Fruit fly (Drosophila melanogaster): ENCODE measurements around the gene knk.
A peak's percentile ranks its signal among the peaks of the same experiment; 100 is the strongest.

The knk gene

dm6 chr3R:10084914-10085313 lies 40.5 kb downstream of the knk start (continued):
- peak; percentile 25 for TF ChIP-seq Myb (GFP tag; optimal IDR thresholded peaks at IDR 0.05)
- no peak for TF ChIP-seq CG10267 (tag; optimal IDR thresholded peaks at IDR 0.05)
- no peak for TF ChIP-seq nmo (GFP tag; optimal IDR thresholded peaks at IDR 0.05)
- TF ChIP-seq Hmr (GFP tag; optimal IDR thresholded peaks at IDR 0.05): peak; percentile 79
- TF ChIP-seq mam (GFP tag; optimal IDR thresholded peaks at IDR 0.05): peak; percentile 70
- no peak for TF ChIP-seq abd-A (tag; optimal IDR thresholded peaks at IDR 0.05)
- 0 out of 3 replicates have a peak, but pooled peaks have one; percentile 40 for TF ChIP-seq Mrtf (GFP tag; IDR thresholded peaks at IDR 0.05)
- TF ChIP-seq caup (GFP tag; optimal IDR thresholded peaks at IDR 0.05; ENCODE audit: severe bottlenecking): peak; percentile 70
- TF ChIP-seq nom (GFP tag; optimal IDR thresholded peaks at IDR 0.05): no peak
- no peak for TF ChIP-seq MTF-1 (GFP tag; optimal IDR thresholded peaks at IDR 0.05; ENCODE audit: borderline replicate concordance)
- TF ChIP-seq luna (GFP tag; optimal IDR thresholded peaks at IDR 0.05): peak; percentile 35
- TF ChIP-seq chn (GFP tag; optimal IDR thresholded peaks at IDR 0.05): no peak
- peak; percentile 36; the same call in 1 of the 3 replicates for TF ChIP-seq gce (GFP tag; IDR thresholded peaks at IDR 0.05)
- TF ChIP-seq MESR4 (GFP tag; optimal IDR thresholded peaks at IDR 0.05): no peak
- TF ChIP-seq sc (optimal IDR thresholded peaks at IDR 0.05): no peak
- no peak for TF ChIP-seq sc (GFP tag; optimal IDR thresholded peaks at IDR 0.05)
- TF ChIP-seq NC2β (GFP tag; optimal IDR thresholded peaks at IDR 0.05): no peak
- TF ChIP-seq Bdp1 (GFP tag; optimal IDR thresholded peaks at IDR 0.05): no peak
- peak; percentile 65 for TF ChIP-seq BtbVII (GFP tag; optimal IDR thresholded peaks at IDR 0.05)
- peak; percentile 33; the same call in 1 of the 2 replicates for TF ChIP-seq sisA (GFP tag; IDR thresholded peaks at IDR 0.05)
- no peak for TF ChIP-seq kni (GFP tag; optimal IDR thresholded peaks at IDR 0.05)
- TF ChIP-seq GATAe (GFP tag; conservative IDR thresholded peaks at IDR 0.05): no peak
- no peak for TF ChIP-seq CG33557 (GFP tag; optimal IDR thresholded peaks at IDR 0.05)
- TF ChIP-seq CG18619 (GFP tag; optimal IDR thresholded peaks at IDR 0.05): peak; percentile 56
- TF ChIP-seq vvl (GFP tag; IDR thresholded peaks at IDR 0.05): peak; percentile 62
- TF ChIP-seq CG10565 (GFP tag; optimal IDR thresholded peaks at IDR 0.05): no peak
- peak; percentile 21 for TF ChIP-seq pum (GFP tag; optimal IDR thresholded peaks at IDR 0.05)
- TF ChIP-seq psq (GFP tag; optimal IDR thresholded peaks at IDR 0.05): no peak
- TF ChIP-seq CG1529 (GFP tag; optimal IDR thresholded peaks at IDR 0.05): no peak
- no peak for TF ChIP-seq prd (optimal IDR thresholded peaks at IDR 0.05)
- TF ChIP-seq prd (GFP tag; IDR thresholded peaks at IDR 0.05): peak; percentile 66
- peak; percentile 16 for TF ChIP-seq CG3995 (GFP tag; optimal IDR thresholded peaks at IDR 0.05)
- TF ChIP-seq aop (GFP tag; IDR thresholded peaks at IDR 0.05): no peak
- no peak for TF ChIP-seq Optix (GFP tag; IDR thresholded peaks at IDR 0.05)
- no peak for TF ChIP-seq CG18764 (GFP tag; optimal IDR thresholded peaks at IDR 0.05)
- 0 out of 3 replicates have a peak, but pooled peaks have one; percentile 53 for TF ChIP-seq ken (GFP tag; IDR thresholded peaks at IDR 0.05)
- no peak for TF ChIP-seq CG4617 (GFP tag; optimal IDR thresholded peaks at IDR 0.05; ENCODE audit: borderline replicate concordance)
- peak; percentile 71 for TF ChIP-seq CG7786 (GFP tag; optimal IDR thresholded peaks at IDR 0.05)
- TF ChIP-seq HLHmδ (GFP tag; optimal IDR thresholded peaks at IDR 0.05): no peak
- TF ChIP-seq CG3847 (GFP tag; IDR thresholded peaks at IDR 0.05): peak; percentile 50
- peak; percentile 36 for TF ChIP-seq CG9727 (GFP tag; optimal IDR thresholded peaks at IDR 0.05)
- TF ChIP-seq so (GFP tag; IDR thresholded peaks at IDR 0.05): no peak
- TF ChIP-seq D19B (GFP tag; optimal IDR thresholded peaks at IDR 0.05): peak; percentile 50
- TF ChIP-seq nau (GFP tag; optimal IDR thresholded peaks at IDR 0.05): no peak

Measured in whole organism, embryonic.